Worm (Caenorhabditis elegans): ENCODE measurements around the gene tag-18.

- no peak for TF ChIP-seq mdl-1 (tag; optimal IDR thresholded peaks at IDR 0.05)
- TF ChIP-seq unc-86 (tag; optimal IDR thresholded peaks at IDR 0.05), result no peak
- TF ChIP-seq efl-1 (optimal IDR thresholded peaks at IDR 0.05), result no peak
- no peak for TF ChIP-seq efl-1 (GFP tag; optimal IDR thresholded peaks at IDR 0.05 in 1 of 2)
- no peak for TF ChIP-seq nhr-237 (tag; optimal IDR thresholded peaks at IDR 0.05)
- no peak for TF ChIP-seq nhr-76 (tag; optimal IDR thresholded peaks at IDR 0.05)
- no peak for TF ChIP-seq sptf-1 (tag; optimal IDR thresholded peaks at IDR 0.05)
- TF ChIP-seq fkh-10 (GFP tag; optimal IDR thresholded peaks at IDR 0.05), result no peak
- no peak for TF ChIP-seq nhr-11 (tag; optimal IDR thresholded peaks at IDR 0.05)
- TF ChIP-seq snpc-4 (tag; optimal IDR thresholded peaks at IDR 0.05), result no peak
Measured at ce11 chrX:3728970-3729369, 4.9 kb downstream of the tag-18 start, which contains the start of gene aex-4.

All from whole organism, L1 larva.